Fruit fly (Drosophila melanogaster) whole organism, wandering third instar larva: ENCODE results near the gene Paics.

Source experiments
- Abd-B ChIP-seq: fragments of >200 bp; optimal IDR thresholded peaks from 2 replicates; lab custom pipeline; 2017; ENCODE audit warnings: missing biosample characterization, missing genetic modification characterization
- CG32264 ChIP-seq: fragments of 200-800 bp; sonication (Bioruptor generic); optimal IDR thresholded peaks from 2 replicates; lab custom pipeline; 2016; ENCODE audit warnings: missing biosample characterization, missing genetic modification characterization
- CG9705 ChIP-seq: fragments of 200-800 bp; sonication (Bioruptor generic); optimal IDR thresholded peaks from 2 replicates; lab custom pipeline; 2018; ENCODE audit warnings: missing biosample characterization, mild to moderate bottlenecking, missing genetic modification characterization
- CrebA ChIP-seq: fragments of 200-800 bp; sonication (Bioruptor generic); optimal IDR thresholded peaks from 2 replicates; lab custom pipeline; 2016; ENCODE audit warnings: missing biosample characterization, mild to moderate bottlenecking, missing genetic modification characterization, borderline replicate concordance
- Dfd ChIP-seq: fragments of >200 bp; optimal IDR thresholded peaks from 2 replicates; lab custom pipeline; 2017; ENCODE audit warnings: missing biosample characterization, missing genetic modification characterization
- Dif ChIP-seq: fragments of 200-275, 200-300 bp; sonication (Bioruptor generic); optimal IDR thresholded peaks from 2 replicates; lab custom pipeline; 2018; ENCODE audit warnings: missing biosample characterization, missing genetic modification characterization; ENCODE audit not compliant: partially characterized antibody
- GATAd ChIP-seq: sonication (Bioruptor generic); optimal IDR thresholded peaks from 2 replicates; lab custom pipeline; 2016; ENCODE audit warnings: missing biosample characterization, missing genetic modification characterization
- HLH106 ChIP-seq: fragments of 200-800 bp; optimal IDR thresholded peaks from 3 replicates; lab custom pipeline; 2019; ENCODE audit warnings: missing biosample characterization, mild to moderate bottlenecking, missing genetic modification characterization, moderate library complexity
- Hnf4 ChIP-seq: fragments of 200-800 bp; sonication (Bioruptor generic); optimal IDR thresholded peaks from 2 replicates; lab custom pipeline; 2016; ENCODE audit warnings: missing biosample characterization, mild to moderate bottlenecking, missing genetic modification characterization
- Hr78 ChIP-seq: fragments of >200 bp; optimal IDR thresholded peaks from 2 replicates; lab custom pipeline; 2017; ENCODE audit warnings: missing biosample characterization, missing genetic modification characterization
- Hr83 ChIP-seq: fragments of 200-300 bp; sonication (Bioruptor generic); optimal IDR thresholded peaks from 2 replicates; lab custom pipeline; 2016; ENCODE audit warnings: missing biosample characterization, mild to moderate bottlenecking, missing genetic modification characterization, moderate library complexity; ENCODE audit not compliant: poor library complexity, severe bottlenecking
- Jra ChIP-seq: sonication (Bioruptor generic); optimal IDR thresholded peaks from 2 replicates; lab custom pipeline; 2016; ENCODE audit warnings: missing biosample characterization, missing genetic modification characterization
- Mio ChIP-seq: sonication (Bioruptor generic); optimal IDR thresholded peaks from 2 replicates; lab custom pipeline; 2016; ENCODE audit warnings: missing biosample characterization, missing genetic modification characterization
- Myc ChIP-seq: fragments of >200 bp; optimal IDR thresholded peaks from 2 replicates; lab custom pipeline; 2017
- N ChIP-seq: fragments of >200 bp; optimal IDR thresholded peaks from 2 replicates; lab custom pipeline; 2018; ENCODE audit warnings: missing biosample characterization, missing external identifiers, missing genetic modification characterization
- OdsH ChIP-seq: fragments of 200-800 bp; sonication (Bioruptor generic); optimal IDR thresholded peaks from 2 replicates; lab custom pipeline; 2016; ENCODE audit warnings: missing biosample characterization, mild to moderate bottlenecking, missing genetic modification characterization
- Rel ChIP-seq, 2 experiments: fragments of 200-800 bp; sonication (Bioruptor generic) in 1 of 2; optimal IDR thresholded peaks; 2 replicates in 1 of 2; 3 replicates in 1 of 2; lab custom pipeline; 2016 to 2019; ENCODE audit warnings: mild to moderate bottlenecking in 2 of 2, missing biosample characterization in 2 of 2, missing genetic modification characterization in 2 of 2, moderate library complexity in 1 of 2
- Sp1 ChIP-seq: fragments of 200-800 bp; sonication (Bioruptor generic); optimal IDR thresholded peaks from 3 replicates; lab custom pipeline; 2019; ENCODE audit warnings: missing biosample characterization, mild to moderate bottlenecking, missing genetic modification characterization, moderate library complexity
- Vsx2 ChIP-seq: fragments of 200-300, 225-300 bp; sonication (Bioruptor generic); optimal IDR thresholded peaks from 2 replicates; lab custom pipeline; 2018; ENCODE audit warnings: missing biosample characterization, missing genetic modification characterization; ENCODE audit not compliant: partially characterized antibody
- br ChIP-seq: fragments of 200-800 bp; sonication (Bioruptor generic); optimal IDR thresholded peaks from 2 replicates; lab custom pipeline; 2016; ENCODE audit warnings: missing biosample characterization, missing genetic modification characterization
- brk ChIP-seq: fragments of 200-800 bp; sonication (Bioruptor generic); optimal IDR thresholded peaks from 2 replicates; lab custom pipeline; 2016; ENCODE audit warnings: missing biosample characterization, mild to moderate bottlenecking, missing genetic modification characterization
- dl ChIP-seq, 2 experiments: fragments of 175-275, 200-275 bp in 1 of 2; fragments of 200-275 bp in 1 of 2; sonication (Bioruptor generic); optimal IDR thresholded peaks; lab custom pipeline; 2018; ENCODE audit warnings: mild to moderate bottlenecking in 2 of 2, missing biosample characterization in 2 of 2, missing genetic modification characterization in 2 of 2, moderate library complexity in 2 of 2; ENCODE audit not compliant: partially characterized antibody in 2 of 2, insufficient read depth in 1 of 2
- dmrt93B ChIP-seq: fragments of 200-800 bp; sonication (Bioruptor generic); optimal IDR thresholded peaks from 2 replicates; lab custom pipeline; 2018; ENCODE audit warnings: missing biosample characterization, mild to moderate bottlenecking, missing genetic modification characterization
- dsf ChIP-seq: sonication (Bioruptor generic); optimal IDR thresholded peaks from 2 replicates; lab custom pipeline; 2016; ENCODE audit warnings: missing biosample characterization, missing genetic modification characterization, borderline replicate concordance
- ey ChIP-seq: fragments of 200-800 bp; sonication (Bioruptor generic); optimal IDR thresholded peaks from 2 replicates; lab custom pipeline; 2016; ENCODE audit warnings: missing biosample characterization, missing genetic modification characterization
- foxo ChIP-seq, 2 experiments: fragments of 200-800 bp; sonication (Bioruptor generic); optimal IDR thresholded peaks; 2 replicates in 1 of 2; 3 replicates in 1 of 2; lab custom pipeline; 2016 to 2017; ENCODE audit warnings: missing biosample characterization in 2 of 2, missing genetic modification characterization in 2 of 2
- fru ChIP-seq: fragments of 200-800 bp; sonication (Bioruptor generic); optimal IDR thresholded peaks from 3 replicates; lab custom pipeline; 2016; ENCODE audit warnings: missing biosample characterization, mild to moderate bottlenecking, missing genetic modification characterization
- h ChIP-seq: fragments of 200-800 bp; sonication (Bioruptor generic); optimal IDR thresholded peaks from 3 replicates; lab custom pipeline; 2016; ENCODE audit warnings: missing biosample characterization, mild to moderate bottlenecking, missing genetic modification characterization
- jim ChIP-seq: fragments of 175-275, 200-325 bp; sonication (Bioruptor generic); optimal IDR thresholded peaks from 2 replicates; lab custom pipeline; 2016; ENCODE audit warnings: missing biosample characterization, mild to moderate bottlenecking, missing genetic modification characterization
- lola ChIP-seq: fragments of >200 bp; optimal IDR thresholded peaks from 2 replicates; lab custom pipeline; 2017; ENCODE audit warnings: missing biosample characterization, missing genetic modification characterization
- pan ChIP-seq: fragments of >200 bp; optimal IDR thresholded peaks from 2 replicates; lab custom pipeline; 2017
- psq ChIP-seq: fragments of 200-800 bp; sonication (Bioruptor generic); optimal IDR thresholded peaks from 3 replicates; lab custom pipeline; 2017; ENCODE audit warnings: missing biosample characterization, mild to moderate bottlenecking, missing genetic modification characterization, moderate library complexity
- rgr ChIP-seq: fragments of 200-800 bp; sonication (Bioruptor generic); optimal IDR thresholded peaks from 3 replicates; lab custom pipeline; 2016; ENCODE audit warnings: missing biosample characterization, mild to moderate bottlenecking, missing genetic modification characterization
- sage ChIP-seq: fragments of 200-800 bp; sonication (Bioruptor generic); optimal IDR thresholded peaks from 2 replicates; lab custom pipeline; 2016; ENCODE audit warnings: missing biosample characterization, mild to moderate bottlenecking, missing genetic modification characterization
- sv ChIP-seq: fragments of 200-800 bp; sonication (Bioruptor generic); optimal IDR thresholded peaks from 3 replicates; lab custom pipeline; 2016; ENCODE audit warnings: missing biosample characterization, missing genetic modification characterization
- tai ChIP-seq: sonication (Bioruptor generic); optimal IDR thresholded peaks from 2 replicates; lab custom pipeline; 2016; ENCODE audit warnings: missing biosample characterization, missing genetic modification characterization
- usp ChIP-seq: fragments of >200 bp; optimal IDR thresholded peaks from 2 replicates; lab custom pipeline; 2017; ENCODE audit warnings: missing biosample characterization, missing genetic modification characterization
- woc ChIP-seq: sonication (Bioruptor generic); optimal IDR thresholded peaks from 2 replicates; lab custom pipeline; 2016; ENCODE audit warnings: missing biosample characterization, mild to moderate bottlenecking, missing genetic modification characterization

The Paics gene

dm6 chrX:12754348-12754733 lies 6.1 kb downstream of the Paics start:
- no peak for TF ChIP-seq Myc (lab: Kevin White, UChicago)
- TF ChIP-seq rgr (GFP tag; lab: Kevin White, UChicago), result peak; percentile 98
- TF ChIP-seq usp (GFP tag; lab: Kevin White, UChicago), result no peak
- TF ChIP-seq Mio, result peak; percentile 79
- TF ChIP-seq woc (GFP tag; lab: Kevin White, UChicago), result peak; percentile 91
- peak; percentile 92 for TF ChIP-seq tai (GFP tag; lab: Kevin White, UChicago)
- peak; percentile 92 for TF ChIP-seq CrebA (GFP tag; lab: Kevin White, UChicago)
- TF ChIP-seq psq, result peak; percentile 96
- peak; percentile 78 to 99 for TF ChIP-seq foxo (GFP tag; optimal IDR thresholded peaks at IDR 0.05; lab: Kevin White, UChicago)
- peak; percentile 97 for TF ChIP-seq HLH106 (tag; lab: Kevin White, UChicago)
- TF ChIP-seq Abd-B (GFP tag; lab: Kevin White, UChicago), result no peak
- TF ChIP-seq Hnf4 (GFP tag; lab: Kevin White, UChicago), result peak; percentile 97
- peak; percentile 93 for TF ChIP-seq sage (GFP tag; lab: Kevin White, UChicago)
- peak; percentile 89 for TF ChIP-seq GATAd (GFP tag; lab: Kevin White, UChicago)
- TF ChIP-seq CG32264 (GFP tag; lab: Kevin White, UChicago), result peak; percentile 89
- peak; percentile 91 for TF ChIP-seq Sp1
- no peak for TF ChIP-seq Dfd (GFP tag; lab: Kevin White, UChicago)
- peak; percentile 96 for TF ChIP-seq br (GFP tag; lab: Kevin White, UChicago)
- TF ChIP-seq dmrt93B (GFP tag; lab: Kevin White, UChicago), result peak; percentile 95
- TF ChIP-seq Hr83 (GFP tag; lab: Kevin White, UChicago), result peak; percentile 55
- TF ChIP-seq dsf (GFP tag; lab: Kevin White, UChicago), result peak; percentile 81
- TF ChIP-seq Rel (GFP tag; optimal IDR thresholded peaks at IDR 0.05; lab: Kevin White, UChicago), result peak; percentile 88
- TF ChIP-seq Rel (tag; optimal IDR thresholded peaks at IDR 0.05; lab: Kevin White, UChicago), result no peak
- peak; percentile 88 for TF ChIP-seq Jra (GFP tag; lab: Kevin White, UChicago)
- peak; percentile 79 for TF ChIP-seq CG9705
- no peak for TF ChIP-seq dl (GFP tag; optimal IDR thresholded peaks at IDR 0.05; lab: Kevin White, UChicago; ENCODE audit: insufficient read depth in 1 of 2, partially characterized antibody in 2 of 2)
- TF ChIP-seq Vsx2, result no peak
- TF ChIP-seq fru (GFP tag; lab: Kevin White, UChicago), result peak; percentile 98
- TF ChIP-seq Dif (GFP tag; lab: Kevin White, UChicago), result no peak
- peak; percentile 70 for TF ChIP-seq jim (GFP tag; lab: Kevin White, UChicago)
- TF ChIP-seq pan (lab: Kevin White, UChicago), result no peak
- no peak for TF ChIP-seq N (GFP tag; lab: Kevin White, UChicago)
- TF ChIP-seq sv (GFP tag; lab: Kevin White, UChicago), result peak; percentile 94
- peak; percentile 98 for TF ChIP-seq ey
- peak; percentile 98 for TF ChIP-seq h (GFP tag; lab: Kevin White, UChicago)
- TF ChIP-seq Hr78, result no peak
- TF ChIP-seq lola (GFP tag; lab: Kevin White, UChicago), result no peak
- peak; percentile 94 for TF ChIP-seq brk (GFP tag; lab: Kevin White, UChicago)
- TF ChIP-seq OdsH, result peak; percentile 98

- no peak for TF ChIP-seq Jra (GFP tag; lab: Kevin White, UChicago)
- TF ChIP-seq GATAd (GFP tag; lab: Kevin White, UChicago), result no peak
- TF ChIP-seq dl (GFP tag; optimal IDR thresholded peaks at IDR 0.05; lab: Kevin White, UChicago; ENCODE audit: insufficient read depth in 1 of 2, partially characterized antibody in 2 of 2), result peak in 1 of 2 experiments; percentile 25
- TF ChIP-seq fru (GFP tag; lab: Kevin White, UChicago), result no peak
- no peak for TF ChIP-seq lola (GFP tag; lab: Kevin White, UChicago)
- TF ChIP-seq woc (GFP tag; lab: Kevin White, UChicago), result no peak
- no peak for TF ChIP-seq dsf (GFP tag; lab: Kevin White, UChicago)
- peak; percentile 40 for TF ChIP-seq CG9705
- TF ChIP-seq br (GFP tag; lab: Kevin White, UChicago), result no peak
- peak; percentile 36 for TF ChIP-seq Hr83 (GFP tag; lab: Kevin White, UChicago)
- peak; percentile 68 for TF ChIP-seq Hnf4 (GFP tag; lab: Kevin White, UChicago)
- TF ChIP-seq tai (GFP tag; lab: Kevin White, UChicago), result no peak
- TF ChIP-seq pan (lab: Kevin White, UChicago), result no peak
- peak; percentile 12 for TF ChIP-seq Dif (GFP tag; lab: Kevin White, UChicago)
- TF ChIP-seq OdsH, result no peak
- TF ChIP-seq Vsx2, result peak; percentile 47
- peak; percentile 99 for TF ChIP-seq psq
- TF ChIP-seq dmrt93B (GFP tag; lab: Kevin White, UChicago), result no peak
- no peak for TF ChIP-seq Rel (GFP tag; optimal IDR thresholded peaks at IDR 0.05; lab: Kevin White, UChicago)
- peak; percentile 100 for TF ChIP-seq Rel (tag; optimal IDR thresholded peaks at IDR 0.05; lab: Kevin White, UChicago)
- peak; percentile 27 for TF ChIP-seq CrebA (GFP tag; lab: Kevin White, UChicago)
- peak; percentile 94 for TF ChIP-seq jim (GFP tag; lab: Kevin White, UChicago)
- TF ChIP-seq Abd-B (GFP tag; lab: Kevin White, UChicago), result no peak
- no peak for TF ChIP-seq N (GFP tag; lab: Kevin White, UChicago)
- TF ChIP-seq CG32264 (GFP tag; lab: Kevin White, UChicago), result no peak
- TF ChIP-seq Myc (lab: Kevin White, UChicago), result no peak
- TF ChIP-seq h (GFP tag; lab: Kevin White, UChicago), result no peak
- TF ChIP-seq ey, result no peak
- TF ChIP-seq Sp1, result peak; percentile 78
- TF ChIP-seq foxo (GFP tag; optimal IDR thresholded peaks at IDR 0.05; lab: Kevin White, UChicago), result peak in 1 of 2 experiments; percentile 15
- no peak for TF ChIP-seq sv (GFP tag; lab: Kevin White, UChicago)
- no peak for TF ChIP-seq rgr (GFP tag; lab: Kevin White, UChicago)
These were observed 6.6 kb downstream of the Paics start for dm6 chrX:12753602-12754347.
